Worm (Caenorhabditis elegans) whole organism, L1 larva: ENCODE measurements around the gene F55G11.6.

Experiments
- ceh-88 ChIP-seq: fragments of 200-800 bp; sonication (Bioruptor generic); IDR thresholded peaks from 2 replicates; pipeline ENCODE4 v1.3.6; 2022; ENCODE audit warnings: missing genetic modification characterization, missing compliant biosample characterization
- fos-1 ChIP-seq: fragments of 150-350 bp; optimal IDR thresholded peaks from 2 replicates; lab custom pipeline; 2014; ENCODE audit warnings: missing biosample characterization, missing genetic modification characterization
- grh-1 ChIP-seq: fragments of 200-800 bp; sonication (Bioruptor generic); IDR thresholded peaks from 2 replicates; pipeline ENCODE4 v1.3.6; 2022; ENCODE audit warnings: missing genetic modification reagents, missing genetic modification characterization, missing compliant biosample characterization
- lin-39 ChIP-seq: fragments of 150-350 bp; optimal IDR thresholded peaks from 2 replicates; lab custom pipeline; 2014; ENCODE audit warnings: missing biosample characterization, missing genetic modification reagents, missing genetic modification characterization
- mdl-1 ChIP-seq, 2 experiments: fragments of 150-350 bp; optimal IDR thresholded peaks; 2 replicates each; lab custom pipeline; 2014 to 2017; ENCODE audit warnings: missing biosample characterization in 2 of 2, missing genetic modification characterization in 2 of 2, inconsistent platforms in 1 of 2
- nhr-71 ChIP-seq: sonication (generic microtip); optimal IDR thresholded peaks from 2 replicates; lab custom pipeline; 2016; ENCODE audit warnings: mild to moderate bottlenecking, missing genetic modification characterization, moderate library complexity, missing compliant biosample characterization
- rnt-1 ChIP-seq: sonication (generic microtip); optimal IDR thresholded peaks from 2 replicates; lab custom pipeline; 2016; ENCODE audit warnings: mild to moderate bottlenecking, missing genetic modification characterization, moderate library complexity, missing compliant biosample characterization
- unc-62 ChIP-seq: fragments of 150-350 bp; optimal IDR thresholded peaks from 2 replicates; lab custom pipeline; 2014; ENCODE audit warnings: missing biosample characterization, missing genetic modification reagents, missing genetic modification characterization

DNA sequence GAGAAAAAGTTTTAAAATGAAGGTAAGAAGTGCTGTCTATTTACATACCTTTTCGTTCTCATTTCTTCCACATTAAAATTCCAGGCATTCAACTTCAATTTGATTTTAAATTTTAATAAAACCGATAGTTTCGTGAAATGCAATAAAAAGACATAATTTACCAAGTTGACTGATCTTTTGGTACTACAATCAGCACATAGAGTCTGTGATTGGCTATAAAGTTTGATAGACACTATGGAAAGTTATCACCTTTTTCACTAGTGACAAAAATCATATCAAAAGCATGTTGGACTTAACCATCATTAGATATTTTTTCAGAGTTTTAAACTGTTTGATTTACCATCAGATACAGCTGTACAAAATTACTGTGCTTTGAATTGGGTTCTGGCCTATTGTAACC lies 42.4 kb upstream of the F55G11.6 start, which contains the start of gene srz-15:
- TF ChIP-seq unc-62 (GFP tag; lab: Kevin White, UChicago) (no peak), lin-39 (tag; lab: Kevin White, UChicago) (no peak), ceh-88 (no peak), mdl-1 (tag; optimal IDR thresholded peaks at IDR 0.05; lab: Kevin White, UChicago) (no peak), rnt-1 (tag; lab: Kevin White, UChicago) (no peak), fos-1 (no peak), nhr-71 (no peak), grh-1 (GFP tag; lab: Robert Waterston, UW) (no peak)
